Worm (Caenorhabditis elegans): ENCODE data around the gene C02B8.6.
A peak's percentile ranks its signal among the peaks of the same experiment; 100 is the strongest.

C02B8.6 gene

ce11 chrX:8156502-8156901 lies 20.4 kb upstream of the C02B8.6 start:
- TF ChIP-seq ama-1 (optimal IDR thresholded peaks at IDR 0.05) = no peak
- TF ChIP-seq ama-1 (GFP tag; optimal IDR thresholded peaks at IDR 0.05) = peak; percentile 38
- TF ChIP-seq F37B4.10 (GFP tag; IDR thresholded peaks at IDR 0.05) = 0 out of 2 replicates have a peak, but pooled peaks have one; percentile 36
- TF ChIP-seq egl-44 (GFP tag; IDR thresholded peaks at IDR 0.05) = no peak
- peak; percentile 78 for TF ChIP-seq snpc-3.4 (tag; optimal IDR thresholded peaks at IDR 0.05)
- TF ChIP-seq F55B11.4 (tag; optimal IDR thresholded peaks at IDR 0.05; ENCODE audit: borderline replicate concordance, insufficient read depth) = no peak
- TF ChIP-seq cebp-1 (GFP tag; IDR thresholded peaks at IDR 0.05) = no peak
- TF ChIP-seq cebp-1 (tag; optimal IDR thresholded peaks at IDR 0.05) = peak; percentile 53
- no peak for TF ChIP-seq hsf-1 (GFP tag; IDR thresholded peaks at IDR 0.05)
- TF ChIP-seq D2030.7 (GFP tag; IDR thresholded peaks at IDR 0.05) = peak; percentile 80
- TF ChIP-seq ZK185.1 (tag; optimal IDR thresholded peaks at IDR 0.05; ENCODE audit: poor library complexity, severe bottlenecking) = peak; percentile 70
- TF ChIP-seq C17E4.6 (GFP tag; IDR thresholded peaks at IDR 0.05) = no peak
- TF ChIP-seq hmg-1.2 (GFP tag; IDR thresholded peaks at IDR 0.05) = peak; percentile 71
- TF ChIP-seq Y56A3A.18 (GFP tag; IDR thresholded peaks at IDR 0.05) = peak; percentile 75; the same call in 1 of the 2 replicates
- 0 out of 2 replicates have a peak, but pooled peaks have one; percentile 6 for TF ChIP-seq lir-1 (GFP tag; conservative IDR thresholded peaks at IDR 0.05)
- no peak for TF ChIP-seq egrh-3 (GFP tag; IDR thresholded peaks at IDR 0.05)
- peak; percentile 85 for TF ChIP-seq pbrm-1 (GFP tag; IDR thresholded peaks at IDR 0.05)
- TF ChIP-seq athp-1 (tag; optimal IDR thresholded peaks at IDR 0.05) = no peak
- TF ChIP-seq attf-3 (GFP tag; conservative IDR thresholded peaks at IDR 0.05) = 0 out of 2 replicates have a peak, but pooled peaks have one; percentile 18
- TF ChIP-seq ets-4 (GFP tag; optimal IDR thresholded peaks at IDR 0.05) = no peak
- TF ChIP-seq lin-26 (GFP tag; IDR thresholded peaks at IDR 0.05) = peak; percentile 78
- TF ChIP-seq ceh-27 (GFP tag; optimal IDR thresholded peaks at IDR 0.05) = no peak
- TF ChIP-seq snpc-1.1 (tag; optimal IDR thresholded peaks at IDR 0.05; ENCODE audit: insufficient read depth) = peak; percentile 38
- no peak for TF ChIP-seq F39B2.1 (GFP tag; IDR thresholded peaks at IDR 0.05)
- peak; percentile 69 for TF ChIP-seq die-1 (tag; optimal IDR thresholded peaks at IDR 0.05)
- TF ChIP-seq aptf-2 (GFP tag; conservative IDR thresholded peaks at IDR 0.05) = no peak
- peak; percentile 68 for TF ChIP-seq him-1 (tag; optimal IDR thresholded peaks at IDR 0.05)
- peak; percentile 62 for TF ChIP-seq rpc-1 (optimal IDR thresholded peaks at IDR 0.05)
- TF ChIP-seq rpc-1 (tag; optimal IDR thresholded peaks at IDR 0.05) = peak; percentile 83
- TF ChIP-seq tlf-1 (GFP tag; optimal IDR thresholded peaks at IDR 0.05) = no peak
- 0 out of 2 replicates have a peak, but pooled peaks have one; percentile 51 for TF ChIP-seq hmg-20 (GFP tag; IDR thresholded peaks at IDR 0.05)
- TF ChIP-seq nhr-90 (tag; optimal IDR thresholded peaks at IDR 0.05) = no peak
- TF ChIP-seq rcor-1 (GFP tag; IDR thresholded peaks at IDR 0.05) = peak; percentile 61
- TF ChIP-seq mcd-1 (GFP tag; IDR thresholded peaks at IDR 0.05) = peak; percentile 23; the same call in 1 of the 2 replicates
- TF ChIP-seq tbp1 (GFP tag; optimal IDR thresholded peaks at IDR 0.05) = peak; percentile 92
- 0 out of 2 replicates have a peak, but pooled peaks have one; percentile 30 for TF ChIP-seq ztf-25 (GFP tag; IDR thresholded peaks at IDR 0.05)
- TF ChIP-seq lin-54 (GFP tag; optimal IDR thresholded peaks at IDR 0.05) = peak; percentile 23
- TF ChIP-seq lag-1 (GFP tag; IDR thresholded peaks at IDR 0.05) = no peak
- TF ChIP-seq bed-1 (GFP tag; IDR thresholded peaks at IDR 0.05) = no peak
- peak; percentile 67 for TF ChIP-seq snpc-4 (GFP tag; optimal IDR thresholded peaks at IDR 0.05)
- peak in 2 of 4 experiments; percentile 35 to 44 for TF ChIP-seq snpc-4 (tag; optimal IDR thresholded peaks at IDR 0.05)
- peak; percentile 86 for TF ChIP-seq B0261.1 (tag; optimal IDR thresholded peaks at IDR 0.05)
- peak in 1 of 2 experiments; percentile 2 for TF ChIP-seq rec-8 (tag; optimal IDR thresholded peaks at IDR 0.05)
